Fruit fly (Drosophila melanogaster) whole organism, embryonic: ENCODE measurements around the gene CG17107.

Experiments used
- Antp ChIP-seq: fragments of 200-800 bp; sonication (Bioruptor generic); optimal IDR thresholded peaks from 3 replicates; lab custom pipeline; 2016; ENCODE audit warnings: missing biosample characterization, missing genetic modification characterization
- Asciz ChIP-seq: fragments of 200-800 bp; sonication (Bioruptor generic); optimal IDR thresholded peaks from 2 replicates; lab custom pipeline; 2017; ENCODE audit warnings: missing biosample characterization, mild to moderate bottlenecking, missing genetic modification characterization, missing genetic modification reagents
- Awh ChIP-seq: fragments of 200-800 bp; sonication (Bioruptor generic); IDR thresholded peaks from 2 replicates; pipeline ENCODE4, ENCODE4 v1.3.6; 2022; ENCODE audit warnings: missing biosample characterization, missing genetic modification characterization
- CG12769 ChIP-seq: fragments of 200-800 bp; sonication (Bioruptor generic); optimal IDR thresholded peaks from 2 replicates; lab custom pipeline; 2019; ENCODE audit warnings: missing biosample characterization, mild to moderate bottlenecking, missing genetic modification characterization, moderate library complexity
- CG13894 ChIP-seq: fragments of 200-800 bp; sonication (Bioruptor generic); optimal IDR thresholded peaks from 3 replicates; lab custom pipeline; 2018; ENCODE audit warnings: missing biosample characterization, mild to moderate bottlenecking, missing genetic modification characterization, moderate library complexity
- CG14710 ChIP-seq: fragments of 200-800 bp; sonication (Bioruptor generic); optimal IDR thresholded peaks from 3 replicates; lab custom pipeline; 2019; ENCODE audit warnings: missing biosample characterization, mild to moderate bottlenecking, missing genetic modification characterization, moderate library complexity
- CG15514 ChIP-seq: fragments of 200-800 bp; sonication (Bioruptor generic); optimal IDR thresholded peaks from 3 replicates; lab custom pipeline; 2017; ENCODE audit warnings: missing biosample characterization, missing genetic modification characterization, mild to moderate bottlenecking, moderate library complexity, missing genetic modification reagents
- CG17802 ChIP-seq: fragments of 200-800 bp; sonication (Bioruptor generic); optimal IDR thresholded peaks from 2 replicates; lab custom pipeline; 2018; ENCODE audit warnings: missing biosample characterization, mild to moderate bottlenecking, missing genetic modification characterization, moderate library complexity
- CG2889 ChIP-seq: fragments of 200-800 bp; sonication (Bioruptor generic); IDR thresholded peaks from 3 replicates; pipeline ENCODE4 v1.3.6; 2022; ENCODE audit warnings: missing biosample characterization, missing genetic modification characterization
- CG30403 ChIP-seq: fragments of 200-800 bp; sonication (Bioruptor generic); optimal IDR thresholded peaks from 3 replicates; lab custom pipeline; 2016; ENCODE audit warnings: missing biosample characterization, missing genetic modification characterization
- CG31224 ChIP-seq: fragments of 200-800 bp; sonication (Bioruptor generic); IDR thresholded peaks from 2 replicates; pipeline ENCODE4 v1.3.6; 2022; ENCODE audit warnings: missing biosample characterization, missing genetic modification characterization
- CG31441 ChIP-seq: fragments of 200-800 bp; sonication (Bioruptor generic); IDR thresholded peaks from 2 replicates; pipeline ENCODE4 v1.3.6; 2022; ENCODE audit warnings: missing biosample characterization, missing genetic modification characterization
- CG4282 ChIP-seq: fragments of 200-800 bp; sonication (Bioruptor generic); optimal IDR thresholded peaks from 2 replicates; lab custom pipeline; 2016; ENCODE audit warnings: missing biosample characterization, missing genetic modification characterization
- CG4707 ChIP-seq: fragments of 200-800 bp; sonication (Bioruptor generic); optimal IDR thresholded peaks from 2 replicates; lab custom pipeline; 2018; ENCODE audit warnings: missing biosample characterization, mild to moderate bottlenecking, missing genetic modification characterization, moderate library complexity
- CG6254 ChIP-seq: fragments of 200-800 bp; sonication (Bioruptor generic); optimal IDR thresholded peaks from 3 replicates; lab custom pipeline; 2017; ENCODE audit warnings: mild to moderate bottlenecking, missing biosample characterization, missing genetic modification reagents, missing genetic modification characterization
- CG6683 ChIP-seq: fragments of 200-800 bp; sonication (Bioruptor generic); optimal IDR thresholded peaks from 2 replicates; lab custom pipeline; 2017; ENCODE audit warnings: missing biosample characterization, mild to moderate bottlenecking, missing genetic modification characterization, missing genetic modification reagents
- CG8765 ChIP-seq: fragments of 200-800 bp; sonication (Bioruptor generic); IDR thresholded peaks from 2 replicates; pipeline ENCODE4 v1.3.6; 2022; ENCODE audit warnings: missing biosample characterization, missing genetic modification characterization
- CG9797 ChIP-seq: fragments of 200-800 bp; sonication (Bioruptor generic); optimal IDR thresholded peaks from 3 replicates; lab custom pipeline; 2018; ENCODE audit warnings: missing biosample characterization, mild to moderate bottlenecking, missing genetic modification characterization
- Dek ChIP-seq: fragments of 200-800 bp; sonication (Bioruptor generic); optimal IDR thresholded peaks from 3 replicates; lab custom pipeline; 2019; ENCODE audit warnings: missing biosample characterization, mild to moderate bottlenecking, missing genetic modification characterization, moderate library complexity
- Dref ChIP-seq: fragments of 200-800 bp; sonication (Bioruptor generic); IDR thresholded peaks from 2 replicates; pipeline ENCODE4 v1.3.6; 2022; ENCODE audit warnings: missing biosample characterization, missing genetic modification characterization
- HmgD ChIP-seq: fragments of 200-800 bp; sonication (Bioruptor generic); optimal IDR thresholded peaks from 3 replicates; lab custom pipeline; 2016; ENCODE audit warnings: missing biosample characterization, missing genetic modification characterization
- MBD-R2 ChIP-seq: fragments of 200-800 bp; sonication (Bioruptor generic); IDR thresholded peaks from 2 replicates; pipeline ENCODE4 v1.3.6; 2022; ENCODE audit warnings: missing biosample characterization, missing genetic modification characterization
- Sry-β ChIP-seq: fragments of 200-800 bp; sonication (Bioruptor generic); optimal IDR thresholded peaks from 2 replicates; lab custom pipeline; 2018; ENCODE audit warnings: missing biosample characterization, mild to moderate bottlenecking, missing genetic modification characterization, moderate library complexity
- abd-A ChIP-seq: fragments of 200-800 bp; sonication (Bioruptor generic); optimal IDR thresholded peaks from 3 replicates; lab custom pipeline; 2019; ENCODE audit warnings: missing biosample characterization, mild to moderate bottlenecking, missing genetic modification characterization, moderate library complexity
- danr ChIP-seq: fragments of 200-800 bp; sonication (Bioruptor generic); IDR thresholded peaks from 2 replicates; pipeline ENCODE4 v1.3.6; 2022; ENCODE audit warnings: missing biosample characterization, missing genetic modification characterization
- dmrt11E ChIP-seq: fragments of 200-800 bp; sonication (Bioruptor generic); optimal IDR thresholded peaks from 3 replicates; lab custom pipeline; 2018; ENCODE audit warnings: missing biosample characterization, mild to moderate bottlenecking, missing genetic modification characterization, moderate library complexity
- fd64A ChIP-seq: fragments of 200-800 bp; sonication (Bioruptor generic); optimal IDR thresholded peaks from 3 replicates; lab custom pipeline; 2018; ENCODE audit warnings: missing biosample characterization, mild to moderate bottlenecking, missing genetic modification characterization
- ham ChIP-seq: fragments of 200-800 bp; sonication (Bioruptor generic); IDR thresholded peaks from 2 replicates; pipeline ENCODE4 v1.3.6; 2022; ENCODE audit warnings: missing biosample characterization, missing genetic modification characterization
- kni ChIP-seq: fragments of 200-800 bp; sonication (Bioruptor generic); optimal IDR thresholded peaks from 3 replicates; lab custom pipeline; 2017; ENCODE audit warnings: mild to moderate bottlenecking, missing biosample characterization, missing genetic modification reagents, missing genetic modification characterization
- nom ChIP-seq: fragments of 200-800 bp; sonication (Bioruptor generic); optimal IDR thresholded peaks from 2 replicates; lab custom pipeline; 2017; ENCODE audit warnings: missing biosample characterization, missing genetic modification characterization, mild to moderate bottlenecking, moderate library complexity, missing genetic modification reagents
- org-1 ChIP-seq: fragments of 200-800 bp; sonication (Bioruptor generic); optimal IDR thresholded peaks from 2 replicates; lab custom pipeline; 2017; ENCODE audit warnings: missing biosample characterization, missing genetic modification characterization
- row ChIP-seq: fragments of 200-800 bp; sonication (Bioruptor generic); IDR thresholded peaks from 3 replicates; pipeline ENCODE4 v1.3.6; 2022; ENCODE audit warnings: missing biosample characterization, missing genetic modification characterization
- sima ChIP-seq: fragments of 200-800 bp; sonication (Bioruptor generic); optimal IDR thresholded peaks from 2 replicates; lab custom pipeline; 2016; ENCODE audit warnings: missing biosample characterization, missing genetic modification characterization
- sisA ChIP-seq: fragments of 200-800 bp; sonication (Bioruptor generic); IDR thresholded peaks from 2 replicates; pipeline ENCODE4 v1.3.6; 2022; ENCODE audit warnings: missing biosample characterization, missing genetic modification characterization
- sug ChIP-seq: fragments of 200-800 bp; optimal IDR thresholded peaks from 2 replicates; lab custom pipeline; 2019; ENCODE audit warnings: missing biosample characterization, mild to moderate bottlenecking, missing genetic modification characterization, moderate library complexity
- vvl ChIP-seq: fragments of 200-800 bp; sonication (Bioruptor generic); IDR thresholded peaks from 2 replicates; pipeline ENCODE4 v1.3.6; 2022; ENCODE audit warnings: missing biosample characterization, missing genetic modification characterization
- zen2 ChIP-seq: fragments of 200-800 bp; sonication (Bioruptor generic); IDR thresholded peaks from 3 replicates; pipeline ENCODE4 v1.3.6; 2022; ENCODE audit warnings: missing biosample characterization, missing genetic modification characterization; ENCODE audit not compliant: partially characterized antibody
- zfh1 ChIP-seq: fragments of 200-800 bp; sonication (Bioruptor generic); IDR thresholded peaks from 3 replicates; pipeline ENCODE4 v1.3.6; 2022; ENCODE audit warnings: missing biosample characterization, missing genetic modification characterization

Gene CG17107

DNA sequence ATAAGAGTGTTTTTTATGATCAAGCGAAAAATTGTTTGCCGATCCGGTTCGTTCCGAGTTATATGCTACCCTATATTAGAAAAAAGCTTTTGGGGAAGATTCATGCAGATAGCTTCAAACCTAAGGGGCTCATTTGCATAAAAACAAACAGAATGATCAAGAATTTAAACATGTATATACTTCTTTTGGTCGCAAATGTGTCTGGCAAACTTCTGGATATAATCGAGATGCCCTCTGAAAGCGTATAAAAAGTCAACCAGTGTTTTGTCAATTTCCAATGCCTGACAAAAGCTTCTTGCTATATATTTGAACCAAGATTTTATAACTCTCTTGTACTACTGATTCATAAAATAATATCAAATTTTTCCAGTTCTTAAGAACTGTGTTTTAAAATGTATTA lies 4.0 kb downstream of the CG17107 start (continued):
- TF ChIP-seq CG6683 (GFP tag; lab: Kevin White, UChicago) (no peak), nom (GFP tag; lab: Kevin White, UChicago) (no peak), CG6254 (no peak), CG2889 (no peak), Antp (GFP tag; lab: Kevin White, UChicago) (no peak), org-1 (GFP tag; lab: Kevin White, UChicago) (no peak), danr (no peak), MBD-R2 (GFP tag; lab: Robert Waterston, UW) (no peak)

DNA sequence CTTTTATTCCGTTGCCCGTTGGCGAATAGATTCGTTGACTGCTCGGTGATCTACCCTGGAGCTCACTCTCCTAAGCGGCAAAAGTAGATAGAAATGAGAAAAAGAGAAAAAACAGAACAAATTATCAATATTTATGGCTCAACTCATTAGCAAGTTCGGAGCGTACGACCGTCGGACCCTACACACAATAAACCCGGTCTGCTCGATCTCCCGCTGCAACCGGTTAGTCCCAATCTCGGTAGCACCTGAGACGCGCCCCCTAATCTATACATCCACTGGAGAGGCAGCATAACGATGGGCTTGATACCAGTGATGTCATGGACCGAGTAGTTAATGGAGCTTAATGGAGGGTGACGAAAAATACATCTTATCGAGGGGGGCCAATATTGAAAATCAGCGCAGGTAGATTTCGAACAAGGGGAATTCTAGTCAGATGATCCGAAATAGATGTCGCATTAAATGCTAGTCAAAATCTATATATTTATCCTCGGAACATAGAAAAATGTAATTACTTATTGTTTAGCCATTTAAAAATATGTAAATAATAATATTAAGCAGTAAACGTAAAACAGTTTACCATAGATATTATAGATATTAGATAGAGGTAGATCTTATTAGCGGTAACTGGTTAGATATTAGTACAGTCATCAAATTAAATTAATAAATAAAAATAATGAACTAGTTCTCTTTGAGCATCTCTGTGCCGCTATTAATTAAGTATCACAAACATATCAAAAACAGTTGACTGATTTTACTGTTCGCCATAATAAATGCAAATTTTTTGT lies 5.5 kb downstream of the CG17107 start, which contains the start of gene CG7296:
Gene CG7296, minus strand, starts transcription at position 58 of the 785 bp plus-strand sequence.
- TF ChIP-seq row (0 out of 3 replicates have a peak, but pooled peaks have one; percentile 19), kni (GFP tag; lab: Kevin White, UChicago) (peak; percentile 33), Sry-β (GFP tag; lab: Kevin White, UChicago) (peak; percentile 43), CG9797 (no peak), CG17802 (tag; lab: Kevin White, UChicago) (no peak), CG4707 (GFP tag; lab: Kevin White, UChicago) (no peak), sug (no peak), CG30403 (GFP tag; lab: Kevin White, UChicago) (no peak), abd-A (tag; lab: Kevin White, UChicago) (peak; percentile 71), zfh1 (GFP tag; lab: Robert Waterston, UW) (0 out of 3 replicates have a peak, but pooled peaks have one; percentile 2), CG12769 (peak; percentile 71), CG13894 (tag; lab: Kevin White, UChicago) (peak; percentile 72), CG31441 (no peak), CG31224 (no peak), fd64A (GFP tag; lab: Kevin White, UChicago) (no peak), Dek (tag; lab: Kevin White, UChicago) (no peak), HmgD (GFP tag; lab: Kevin White, UChicago) (no peak), CG4282 (GFP tag; lab: Kevin White, UChicago) (no peak), CG8765 (no peak), sisA (GFP tag; lab: Robert Waterston, UW) (no peak), dmrt11E (tag; lab: Kevin White, UChicago) (no peak), CG15514 (peak; percentile 95), ham (GFP tag; lab: Robert Waterston, UW) (no peak), Awh (peak; percentile 90), sima (no peak), vvl (GFP tag; lab: Robert Waterston, UW) (peak; percentile 21; the same call in 1 of the 2 replicates), Dref (no peak), Asciz (GFP tag; lab: Kevin White, UChicago) (no peak), CG14710 (tag; lab: Kevin White, UChicago) (no peak)
- TF ChIP-seq, all 482 proteins: peak for 10

dm6 chr2L:10687794-10688185 lies 6.1 kb downstream of the CG17107 start:
- TF ChIP-seq vvl (GFP tag; lab: Robert Waterston, UW) (peak; percentile 61; the same call in 1 of the 2 replicates), abd-A (tag; lab: Kevin White, UChicago) (peak; percentile 56), zen2 (GFP tag; lab: Robert Waterston, UW) (no peak)
